Fruit fly (Drosophila melanogaster): ENCODE data around the gene Amacr.

The Amacr gene

DNA sequence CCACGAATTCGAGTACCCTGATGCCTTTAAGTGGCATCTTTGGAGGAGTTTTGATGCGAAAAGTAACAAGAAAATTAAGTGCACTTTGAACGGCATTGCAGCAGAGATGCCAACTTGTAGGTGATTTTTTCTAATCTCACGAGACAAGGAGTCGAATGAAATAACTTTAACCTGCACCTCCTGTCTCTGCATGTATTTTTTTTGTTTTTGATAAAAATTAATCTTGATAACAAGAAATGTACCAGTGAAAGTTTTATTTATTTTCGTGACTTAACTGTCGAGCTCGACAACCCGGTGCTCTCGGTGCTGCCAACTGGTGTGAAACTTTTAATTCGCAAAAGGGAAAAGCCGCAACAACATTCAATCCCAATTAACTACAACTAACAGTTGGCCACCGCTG lies at the start of gene Amacr, which contains the start of gene Ns4:
Amacr (minus strand) TSS at position 182 of the 400 bp plus-strand sequence.
Ns4 (plus strand) TSS at position 317 of the 400 bp plus-strand sequence.
- no peak for TF ChIP-seq brk (GFP tag; optimal IDR thresholded peaks at IDR 0.05)
- no peak for TF ChIP-seq Hr83 (GFP tag; optimal IDR thresholded peaks at IDR 0.05; ENCODE audit: poor library complexity, severe bottlenecking)
- TF ChIP-seq CrebA (GFP tag; optimal IDR thresholded peaks at IDR 0.05; ENCODE audit: borderline replicate concordance): no peak
- TF ChIP-seq foxo (GFP tag; optimal IDR thresholded peaks at IDR 0.05): peak in 1 of 2 experiments; percentile 77
- peak; percentile 41 for TF ChIP-seq psq (GFP tag; optimal IDR thresholded peaks at IDR 0.05)
- TF ChIP-seq N (GFP tag; optimal IDR thresholded peaks at IDR 0.05): no peak
- no peak for TF ChIP-seq Dfd (GFP tag; optimal IDR thresholded peaks at IDR 0.05)
- peak; percentile 74 for TF ChIP-seq ey (GFP tag; optimal IDR thresholded peaks at IDR 0.05)
- no peak for TF ChIP-seq CG32264 (GFP tag; optimal IDR thresholded peaks at IDR 0.05)
- TF ChIP-seq OdsH (GFP tag; optimal IDR thresholded peaks at IDR 0.05): peak; percentile 60
- peak; percentile 73 for TF ChIP-seq br (GFP tag; optimal IDR thresholded peaks at IDR 0.05)
- peak; percentile 75 for TF ChIP-seq rgr (GFP tag; optimal IDR thresholded peaks at IDR 0.05)
- no peak for TF ChIP-seq tai (GFP tag; optimal IDR thresholded peaks at IDR 0.05)
- peak; percentile 30 for TF ChIP-seq CG9705 (GFP tag; optimal IDR thresholded peaks at IDR 0.05)
- no peak for TF ChIP-seq sage (GFP tag; optimal IDR thresholded peaks at IDR 0.05)
- no peak for TF ChIP-seq Vsx2 (GFP tag; optimal IDR thresholded peaks at IDR 0.05; ENCODE audit: partially characterized antibody)
- peak; percentile 21 for TF ChIP-seq Jra (GFP tag; optimal IDR thresholded peaks at IDR 0.05)
- no peak for TF ChIP-seq Myc (optimal IDR thresholded peaks at IDR 0.05)
- no peak for TF ChIP-seq jim (GFP tag; optimal IDR thresholded peaks at IDR 0.05)
- TF ChIP-seq HLH106 (tag; optimal IDR thresholded peaks at IDR 0.05): peak; percentile 66
- TF ChIP-seq Hnf4 (GFP tag; optimal IDR thresholded peaks at IDR 0.05): peak; percentile 90
- no peak for TF ChIP-seq GATAd (GFP tag; optimal IDR thresholded peaks at IDR 0.05)
- peak; percentile 55 for TF ChIP-seq Sp1 (GFP tag; optimal IDR thresholded peaks at IDR 0.05)
- no peak for TF ChIP-seq dsf (GFP tag; optimal IDR thresholded peaks at IDR 0.05; ENCODE audit: borderline replicate concordance)
- TF ChIP-seq h (GFP tag; optimal IDR thresholded peaks at IDR 0.05): peak; percentile 70
- TF ChIP-seq fru (GFP tag; optimal IDR thresholded peaks at IDR 0.05): peak; percentile 73
- TF ChIP-seq Dif (GFP tag; optimal IDR thresholded peaks at IDR 0.05; ENCODE audit: partially characterized antibody): no peak
- TF ChIP-seq Mio (GFP tag; optimal IDR thresholded peaks at IDR 0.05): no peak
- no peak for TF ChIP-seq Rel (GFP tag; optimal IDR thresholded peaks at IDR 0.05)
- peak; percentile 75 for TF ChIP-seq Rel (tag; optimal IDR thresholded peaks at IDR 0.05)

DNA sequence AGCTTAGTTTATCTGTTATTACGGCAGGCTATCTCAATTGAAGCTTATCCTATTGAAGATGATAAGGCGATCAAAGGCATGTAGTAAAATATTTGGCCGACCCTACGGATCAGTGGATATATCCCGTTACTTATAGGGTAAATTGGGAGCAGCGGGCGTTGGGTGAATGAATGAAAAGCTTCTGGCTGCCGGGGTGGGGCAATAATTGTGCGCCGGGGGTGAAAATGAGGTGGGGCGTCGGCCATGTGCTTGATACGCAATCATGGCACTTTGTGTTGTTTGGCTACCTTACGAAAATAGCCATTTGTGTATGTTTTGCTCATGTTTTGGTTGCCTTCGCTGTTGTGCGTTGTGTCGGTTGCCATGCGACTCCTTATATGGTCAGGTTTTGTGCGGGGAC lies 49.7 kb upstream of the Amacr start:
- no peak for TF ChIP-seq CG32264 (GFP tag; optimal IDR thresholded peaks at IDR 0.05)
- TF ChIP-seq Rel (GFP tag; optimal IDR thresholded peaks at IDR 0.05): no peak
- TF ChIP-seq Rel (tag; optimal IDR thresholded peaks at IDR 0.05): peak; percentile 27

DNA sequence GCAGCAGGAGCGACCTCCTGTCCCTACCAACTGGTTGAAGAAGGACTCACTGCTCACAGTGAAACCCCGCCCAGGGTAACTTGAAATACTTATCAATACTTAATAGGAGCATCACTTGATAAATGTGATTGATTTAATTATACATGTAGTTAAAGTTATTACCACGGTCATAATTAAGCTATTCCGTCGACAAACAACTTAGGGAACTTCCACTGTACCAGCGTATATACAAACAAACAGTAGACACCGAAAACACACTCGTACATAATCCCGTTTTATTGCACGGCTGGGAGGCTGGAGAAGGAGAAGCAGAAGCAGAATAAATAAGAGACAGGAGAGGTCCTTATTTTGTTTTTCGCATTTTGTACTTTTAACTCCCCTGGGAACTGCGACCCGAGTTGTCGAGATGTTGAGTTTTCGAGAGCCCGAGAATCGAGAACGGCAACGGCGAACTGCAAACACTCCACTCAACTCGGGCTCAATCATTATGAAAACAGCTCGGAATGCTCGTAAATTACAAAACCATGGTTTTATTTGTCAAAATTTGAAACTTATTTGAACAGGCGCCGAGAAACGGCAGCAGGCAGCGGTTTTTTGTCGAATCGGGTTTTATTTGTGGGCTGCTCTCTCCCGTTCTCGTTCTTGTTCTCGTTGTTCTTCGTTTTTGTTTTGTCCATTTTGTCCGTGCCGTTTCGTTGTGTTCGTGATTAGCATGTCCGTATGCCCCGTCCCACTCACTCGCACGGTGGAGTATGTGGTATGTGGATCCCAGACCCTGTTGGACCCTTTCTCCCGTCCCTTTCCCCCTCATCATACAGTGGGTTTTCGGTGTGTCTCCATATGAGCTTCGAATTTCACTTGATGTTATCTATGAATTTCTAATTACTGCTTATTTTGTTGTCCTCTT lies 48.1 kb upstream of the Amacr start:
- TF ChIP-seq Myc (optimal IDR thresholded peaks at IDR 0.05) (no peak), pan (optimal IDR thresholded peaks at IDR 0.05) (no peak), dl (GFP tag; optimal IDR thresholded peaks at IDR 0.05; ENCODE audit: insufficient read depth in 1 of 2, partially characterized antibody in 2 of 2) (peak in 1 of 2 experiments; percentile 27), dsf (GFP tag; optimal IDR thresholded peaks at IDR 0.05; ENCODE audit: borderline replicate concordance) (peak; percentile 88), Vsx2 (GFP tag; optimal IDR thresholded peaks at IDR 0.05; ENCODE audit: partially characterized antibody) (peak; percentile 53), tai (GFP tag; optimal IDR thresholded peaks at IDR 0.05) (peak; percentile 96), brk (GFP tag; optimal IDR thresholded peaks at IDR 0.05) (peak; percentile 93), Hr83 (GFP tag; optimal IDR thresholded peaks at IDR 0.05; ENCODE audit: poor library complexity, severe bottlenecking) (peak; percentile 89), rgr (GFP tag; optimal IDR thresholded peaks at IDR 0.05) (peak; percentile 98), GATAd (GFP tag; optimal IDR thresholded peaks at IDR 0.05) (peak; percentile 66), lola (GFP tag; optimal IDR thresholded peaks at IDR 0.05) (no peak), h (GFP tag; optimal IDR thresholded peaks at IDR 0.05) (peak; percentile 99), sage (GFP tag; optimal IDR thresholded peaks at IDR 0.05) (peak; percentile 95), Hnf4 (GFP tag; optimal IDR thresholded peaks at IDR 0.05) (peak; percentile 99), usp (GFP tag; optimal IDR thresholded peaks at IDR 0.05) (no peak), Dif (GFP tag; optimal IDR thresholded peaks at IDR 0.05; ENCODE audit: partially characterized antibody) (peak; percentile 12), Hr78 (GFP tag; optimal IDR thresholded peaks at IDR 0.05) (no peak), OdsH (GFP tag; optimal IDR thresholded peaks at IDR 0.05) (peak; percentile 98), foxo (GFP tag; optimal IDR thresholded peaks at IDR 0.05) (peak; percentile 73 to 99), dmrt93B (GFP tag; optimal IDR thresholded peaks at IDR 0.05) (peak; percentile 95), Jra (GFP tag; optimal IDR thresholded peaks at IDR 0.05) (peak; percentile 96), Rel (GFP tag; optimal IDR thresholded peaks at IDR 0.05) (peak; percentile 78), Rel (tag; optimal IDR thresholded peaks at IDR 0.05) (peak; percentile 87), CG32264 (GFP tag; optimal IDR thresholded peaks at IDR 0.05) (peak; percentile 96), Sp1 (GFP tag; optimal IDR thresholded peaks at IDR 0.05) (peak; percentile 97), fru (GFP tag; optimal IDR thresholded peaks at IDR 0.05) (peak; percentile 99), psq (GFP tag; optimal IDR thresholded peaks at IDR 0.05) (peak; percentile 96), jim (GFP tag; optimal IDR thresholded peaks at IDR 0.05) (peak; percentile 39), Dfd (GFP tag; optimal IDR thresholded peaks at IDR 0.05) (peak; percentile 58), CG9705 (GFP tag; optimal IDR thresholded peaks at IDR 0.05) (peak; percentile 97), ey (GFP tag; optimal IDR thresholded peaks at IDR 0.05) (peak; percentile 99), Abd-B (GFP tag; optimal IDR thresholded peaks at IDR 0.05) (peak; percentile 5), br (GFP tag; optimal IDR thresholded peaks at IDR 0.05) (peak; percentile 99), sv (GFP tag; optimal IDR thresholded peaks at IDR 0.05) (peak; percentile 55), HLH106 (tag; optimal IDR thresholded peaks at IDR 0.05) (peak; percentile 98), Mio (GFP tag; optimal IDR thresholded peaks at IDR 0.05) (peak; percentile 86), N (GFP tag; optimal IDR thresholded peaks at IDR 0.05) (no peak), CrebA (GFP tag; optimal IDR thresholded peaks at IDR 0.05; ENCODE audit: borderline replicate concordance) (peak; percentile 76)

All from whole organism, wandering third instar larva.